Worm (Caenorhabditis elegans): Measurements from ENCODE around the gene aos-1.

aos-1 gene

ce11 chrV:10081636-10082035, 48.5 kb downstream of the aos-1 start, which contains the start of gene nhr-205:
Gene nhr-205, minus strand, starts transcription at chrV:10081776.
- TF ChIP-seq B0310.2 (tag; optimal IDR thresholded peaks at IDR 0.05) (no peak), flt-1 (GFP tag; IDR thresholded peaks at IDR 0.05) (no peak), pes-1 (GFP tag; IDR thresholded peaks at IDR 0.05) (no peak), tbx-37 (GFP tag; conservative IDR thresholded peaks at IDR 0.05) (no peak), F13C5.2 (tag; optimal IDR thresholded peaks at IDR 0.05) (no peak), hmbx-1 (tag; optimal IDR thresholded peaks at IDR 0.05) (no peak)

- TF ChIP-seq tbx-37 (GFP tag; conservative IDR thresholded peaks at IDR 0.05) (no peak), F13C5.2 (tag; optimal IDR thresholded peaks at IDR 0.05) (no peak), hmbx-1 (tag; optimal IDR thresholded peaks at IDR 0.05) (no peak), hnd-1 (tag; optimal IDR thresholded peaks at IDR 0.05) (no peak), ama-1 (optimal IDR thresholded peaks at IDR 0.05) (no peak), tbx-11 (GFP tag; IDR thresholded peaks at IDR 0.05) (no peak), aly-1 (tag; optimal IDR thresholded peaks at IDR 0.05) (no peak), ceh-13 (GFP tag; optimal IDR thresholded peaks at IDR 0.05) (no peak)
These were observed 49.2 kb downstream of the aos-1 start for ce11 chrV:10080905-10081304.

DNA sequence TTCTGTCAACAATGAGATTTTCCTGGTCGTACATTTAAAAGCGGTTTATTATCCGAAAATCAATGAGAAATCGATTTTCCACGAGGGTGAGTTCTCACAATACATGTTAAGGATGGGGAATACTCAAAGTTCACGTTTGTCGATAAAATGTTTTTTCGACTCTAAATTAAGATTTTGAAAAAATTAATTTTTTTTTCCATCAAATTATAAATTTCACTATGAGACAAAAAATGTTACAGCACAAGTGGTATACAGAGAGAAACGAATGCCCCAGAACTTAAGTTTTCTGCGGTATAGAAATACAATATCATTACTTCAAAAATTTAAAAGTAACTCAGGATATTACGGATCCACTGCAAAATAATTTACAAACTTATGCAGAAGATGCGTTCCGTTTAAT, 51.9 kb downstream of the aos-1 start, which contains the start of gene R04B5.1:
TSS of gene R04B5.1 (minus strand) at position 101 of the 400 bp plus-strand sequence.
- no peak for TF ChIP-seq tbx-11 (GFP tag; IDR thresholded peaks at IDR 0.05)
- TF ChIP-seq pes-1 (GFP tag; IDR thresholded peaks at IDR 0.05), result no peak
- no peak for TF ChIP-seq hmbx-1 (tag; optimal IDR thresholded peaks at IDR 0.05)
- no peak for TF ChIP-seq flt-1 (GFP tag; IDR thresholded peaks at IDR 0.05)
